Fruit fly (Drosophila melanogaster) whole organism, embryonic: ENCODE results near the gene CG34163.
A peak's percentile ranks its signal among the peaks of the same experiment; 100 is the strongest.

ENCODE experiments used
- ATbp ChIP-seq: fragments of 200-800 bp; sonication (Bioruptor generic); optimal IDR thresholded peaks from 2 replicates; lab custom pipeline; 2017; ENCODE audit warnings: missing biosample characterization, mild to moderate bottlenecking, missing genetic modification characterization, missing genetic modification reagents
- Antp ChIP-seq: fragments of 200-800 bp; sonication (Bioruptor generic); optimal IDR thresholded peaks from 3 replicates; lab custom pipeline; 2016; ENCODE audit warnings: missing biosample characterization, missing genetic modification characterization
- Asciz ChIP-seq: fragments of 200-800 bp; sonication (Bioruptor generic); optimal IDR thresholded peaks from 2 replicates; lab custom pipeline; 2017; ENCODE audit warnings: missing biosample characterization, mild to moderate bottlenecking, missing genetic modification characterization, missing genetic modification reagents
- Bteb2 ChIP-seq: fragments of 200-800 bp; sonication (Bioruptor generic); optimal IDR thresholded peaks from 2 replicates; lab custom pipeline; 2016; ENCODE audit warnings: missing biosample characterization, missing genetic modification characterization
- CG12391 ChIP-seq: fragments of 200-800 bp; sonication (Bioruptor generic); optimal IDR thresholded peaks from 3 replicates; lab custom pipeline; 2018; ENCODE audit warnings: missing biosample characterization, mild to moderate bottlenecking, missing genetic modification characterization, moderate library complexity
- CG15011 ChIP-seq: fragments of 200-800 bp; sonication (Bioruptor generic); optimal IDR thresholded peaks from 3 replicates; lab custom pipeline; 2018; ENCODE audit warnings: missing biosample characterization, mild to moderate bottlenecking, missing genetic modification characterization
- CG15601 ChIP-seq: fragments of 200-800 bp; sonication (Bioruptor generic); optimal IDR thresholded peaks from 3 replicates; lab custom pipeline; 2019; ENCODE audit warnings: missing biosample characterization, mild to moderate bottlenecking, missing genetic modification characterization, moderate library complexity
- CG17568 ChIP-seq: fragments of 200-800 bp; sonication (Bioruptor generic); optimal IDR thresholded peaks from 2 replicates; lab custom pipeline; 2018; ENCODE audit warnings: missing biosample characterization, mild to moderate bottlenecking, missing genetic modification characterization, moderate library complexity
- CG18476 ChIP-seq: fragments of 200-800 bp; sonication (Bioruptor generic); optimal IDR thresholded peaks from 2 replicates; lab custom pipeline; 2016; ENCODE audit warnings: missing biosample characterization, mild to moderate bottlenecking, missing genetic modification characterization
- CG30403 ChIP-seq: fragments of 200-800 bp; sonication (Bioruptor generic); optimal IDR thresholded peaks from 3 replicates; lab custom pipeline; 2016; ENCODE audit warnings: missing biosample characterization, missing genetic modification characterization
- CG30431 ChIP-seq: fragments of 200-800 bp; sonication (Bioruptor generic); optimal IDR thresholded peaks from 2 replicates; lab custom pipeline; 2017; ENCODE audit warnings: missing biosample characterization, missing genetic modification characterization
- CG33557 ChIP-seq: fragments of 200-800 bp; sonication (Bioruptor generic); optimal IDR thresholded peaks from 2 replicates; lab custom pipeline; 2019; ENCODE audit warnings: missing biosample characterization, mild to moderate bottlenecking, missing genetic modification characterization, moderate library complexity
- CG34422 ChIP-seq: fragments of 200-800 bp; sonication (Bioruptor generic); IDR thresholded peaks from 3 replicates; pipeline ENCODE4 v1.3.6; 2022; ENCODE audit warnings: missing biosample characterization, missing genetic modification characterization
- CG6175 ChIP-seq: fragments of 200-800 bp; sonication (Bioruptor generic); IDR thresholded peaks from 3 replicates; pipeline ENCODE4 v1.3.6; 2022; ENCODE audit warnings: missing biosample characterization, missing genetic modification characterization
- CG6813 ChIP-seq: fragments of 200-800 bp; sonication (Bioruptor generic); optimal IDR thresholded peaks from 2 replicates; lab custom pipeline; 2017; ENCODE audit warnings: missing biosample characterization, missing genetic modification characterization, mild to moderate bottlenecking, moderate library complexity, missing genetic modification reagents
- CG8388 ChIP-seq: fragments of 200-800 bp; sonication (Bioruptor generic); optimal IDR thresholded peaks from 2 replicates; lab custom pipeline; 2019; ENCODE audit warnings: missing biosample characterization, mild to moderate bottlenecking, missing genetic modification characterization, moderate library complexity
- CG9932 ChIP-seq: fragments of 200-800 bp; sonication (Bioruptor generic); IDR thresholded peaks from 2 replicates; pipeline ENCODE4 v1.3.6; 2022; ENCODE audit warnings: missing biosample characterization, missing genetic modification characterization
- CoRest ChIP-seq: fragments of 200-800 bp; sonication (Bioruptor generic); optimal IDR thresholded peaks from 3 replicates; lab custom pipeline; 2018; ENCODE audit warnings: missing biosample characterization, mild to moderate bottlenecking, missing genetic modification characterization, moderate library complexity
- Dll ChIP-seq: fragments of 200-800 bp; sonication (Bioruptor generic); IDR thresholded peaks from 4 replicates; pipeline ENCODE4 v1.3.6; 2022; ENCODE audit warnings: missing biosample characterization, missing genetic modification characterization; ENCODE audit not compliant: partially characterized antibody
- Elba2 ChIP-seq: fragments of 200-800 bp; sonication (Bioruptor generic); optimal IDR thresholded peaks from 3 replicates; lab custom pipeline; 2016; ENCODE audit warnings: missing biosample characterization, missing genetic modification characterization
- Ets65A ChIP-seq: fragments of 200-800 bp; sonication (Bioruptor generic); peaks from one replicate; lab custom pipeline; 2016; ENCODE audit warnings: missing biosample characterization, missing genetic modification characterization
- HHEX ChIP-seq: fragments of 200-800 bp; sonication (Bioruptor generic); optimal IDR thresholded peaks from 3 replicates; lab custom pipeline; 2017; ENCODE audit warnings: missing biosample characterization, mild to moderate bottlenecking, missing genetic modification characterization, missing genetic modification reagents
- Hey ChIP-seq: fragments of 200-800 bp; sonication (Bioruptor generic); optimal IDR thresholded peaks from 3 replicates; lab custom pipeline; 2018; ENCODE audit warnings: missing biosample characterization, mild to moderate bottlenecking, missing genetic modification characterization
- Hr51 ChIP-seq, 2 experiments: fragments of 200-800 bp; sonication (Bioruptor generic); optimal IDR thresholded peaks; 2 replicates in 1 of 2; 3 replicates in 1 of 2; lab custom pipeline; 2016 to 2018; ENCODE audit warnings: missing biosample characterization in 2 of 2, missing genetic modification characterization in 2 of 2, mild to moderate bottlenecking in 1 of 2, moderate library complexity in 1 of 2
- Med ChIP-seq: fragments of 200-800 bp; sonication (Bioruptor generic); peaks from one replicate; lab custom pipeline; 2016; ENCODE audit warnings: missing biosample characterization, missing genetic modification characterization, mild to moderate bottlenecking, inconsistent platforms, moderate library complexity
- Mes4 ChIP-seq: fragments of 200-800 bp; sonication (Bioruptor generic); optimal IDR thresholded peaks from 2 replicates; lab custom pipeline; 2016; ENCODE audit warnings: missing biosample characterization, missing genetic modification characterization
- amos ChIP-seq: fragments of 200-800 bp; sonication (Bioruptor generic); IDR thresholded peaks from 2 replicates; pipeline ENCODE4 v1.3.6; 2022; ENCODE audit warnings: missing biosample characterization, missing genetic modification characterization; ENCODE audit not compliant: partially characterized antibody
- ash1 ChIP-seq: fragments of 200-800 bp; sonication (Bioruptor generic); optimal IDR thresholded peaks from 2 replicates; lab custom pipeline; 2018; ENCODE audit warnings: missing biosample characterization, mild to moderate bottlenecking, missing genetic modification characterization
- bcd ChIP-seq: fragments of 200-800 bp; sonication (Bioruptor generic); optimal IDR thresholded peaks from 2 replicates; lab custom pipeline; 2017; ENCODE audit warnings: missing biosample characterization, mild to moderate bottlenecking, missing genetic modification characterization
- caup ChIP-seq: fragments of 200-800 bp; sonication (Bioruptor generic); optimal IDR thresholded peaks from 3 replicates; lab custom pipeline; 2017; ENCODE audit warnings: missing biosample characterization, mild to moderate bottlenecking, missing genetic modification characterization, moderate library complexity; ENCODE audit not compliant: severe bottlenecking
- crc ChIP-seq: fragments of 200-800 bp; sonication (Bioruptor generic); optimal IDR thresholded peaks from 2 replicates; lab custom pipeline; 2016; ENCODE audit warnings: missing biosample characterization, missing genetic modification characterization
- gcm2 ChIP-seq: fragments of 200-800 bp; sonication (Bioruptor generic); optimal IDR thresholded peaks from 2 replicates; lab custom pipeline; 2016; ENCODE audit warnings: missing biosample characterization, missing genetic modification characterization
- grn ChIP-seq: fragments of 200-800 bp; sonication (Bioruptor generic); optimal IDR thresholded peaks from 3 replicates; lab custom pipeline; 2017; ENCODE audit warnings: missing biosample characterization, missing genetic modification characterization
- insv ChIP-seq, 2 experiments: fragments of 200-800 bp; sonication (Bioruptor generic); optimal IDR thresholded peaks; 3 replicates each; lab custom pipeline; 2016 to 2018; ENCODE audit warnings: missing biosample characterization in 2 of 2, missing genetic modification characterization in 2 of 2
- kni ChIP-seq: fragments of 200-800 bp; sonication (Bioruptor generic); optimal IDR thresholded peaks from 3 replicates; lab custom pipeline; 2017; ENCODE audit warnings: mild to moderate bottlenecking, missing biosample characterization, missing genetic modification reagents, missing genetic modification characterization
- mld ChIP-seq: fragments of 200-800 bp; sonication (Bioruptor generic); IDR thresholded peaks from 3 replicates; pipeline ENCODE4 v1.3.6; 2022; ENCODE audit warnings: missing biosample characterization, missing genetic modification characterization; ENCODE audit not compliant: partially characterized antibody
- oc ChIP-seq: fragments of 200-800 bp; sonication (Bioruptor generic); optimal IDR thresholded peaks from 2 replicates; lab custom pipeline; 2018; ENCODE audit warnings: missing biosample characterization, mild to moderate bottlenecking, missing genetic modification characterization, moderate library complexity
- org-1 ChIP-seq: fragments of 200-800 bp; sonication (Bioruptor generic); optimal IDR thresholded peaks from 2 replicates; lab custom pipeline; 2017; ENCODE audit warnings: missing biosample characterization, missing genetic modification characterization
- pan ChIP-seq, 4 experiments: fragments of >200 bp in 3 of 4; fragments of 200-800 bp in 1 of 4; sonication (Bioruptor generic) in 1 of 4; optimal IDR thresholded peaks in 3 of 4; IDR thresholded peaks in 1 of 4; 2 replicates each; pipeline versions ENCODE4 v1.3.6 to Lab custom; 2017 to 2022; ENCODE audit warnings: missing biosample characterization in 2 of 4, missing genetic modification characterization in 2 of 4, mixed read lengths in 1 of 4
- repo ChIP-seq: fragments of 200-800 bp; sonication (Bioruptor generic); optimal IDR thresholded peaks from 2 replicates; lab custom pipeline; 2016; ENCODE audit warnings: missing biosample characterization, missing genetic modification characterization
- sens ChIP-seq: fragments of 200-800 bp; sonication (Bioruptor generic); peaks from one replicate; lab custom pipeline; 2016; ENCODE audit warnings: missing biosample characterization, missing genetic modification characterization
- sqz ChIP-seq: fragments of 200-800 bp; sonication (Bioruptor generic); optimal IDR thresholded peaks from 3 replicates; lab custom pipeline; 2018; ENCODE audit warnings: missing biosample characterization, mild to moderate bottlenecking, missing genetic modification characterization
- stc ChIP-seq: fragments of 200-800 bp; sonication (Bioruptor generic); IDR thresholded peaks from 2 replicates; pipeline ENCODE4 v1.3.6; 2022; ENCODE audit warnings: missing biosample characterization, missing genetic modification characterization
- unc-4 ChIP-seq: fragments of 200-800 bp; sonication (Bioruptor generic); IDR thresholded peaks from 2 replicates; pipeline ENCODE4 v1.3.6; 2022; ENCODE audit warnings: missing biosample characterization, missing genetic modification characterization; ENCODE audit not compliant: partially characterized antibody
- wdn ChIP-seq: fragments of 200-800 bp; sonication (Bioruptor generic); IDR thresholded peaks from 2 replicates; pipeline ENCODE4 v1.3.6; 2022; ENCODE audit warnings: missing biosample characterization, missing genetic modification characterization
- yki ChIP-seq: fragments of >200 bp; optimal IDR thresholded peaks from 3 replicates; lab custom pipeline; 2018

CG34163 gene

DNA sequence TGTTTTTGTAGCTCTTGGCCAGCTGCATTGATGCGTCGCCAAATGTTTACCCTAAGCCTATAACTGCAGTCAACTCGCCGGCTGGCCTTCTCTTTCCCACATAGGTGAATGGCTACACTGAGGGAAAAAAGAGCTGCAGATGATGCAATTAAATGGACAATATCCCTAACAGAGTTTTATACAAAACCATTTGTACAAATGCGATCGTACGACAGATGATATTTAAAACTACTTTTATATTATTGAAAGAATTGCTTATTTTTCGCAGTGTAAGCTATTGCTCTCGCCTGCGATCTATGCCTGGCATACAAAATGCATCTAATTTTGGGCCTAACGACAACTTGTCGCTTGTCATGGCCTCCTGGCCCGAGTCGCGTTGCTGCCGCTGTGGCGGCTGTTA, 38.2 kb upstream of the CG34163 start (continued):
- no peak for TF ChIP-seq HHEX (GFP tag; lab: Kevin White, UChicago)
- no peak for TF ChIP-seq mld (GFP tag; lab: Robert Waterston, UW)
- TF ChIP-seq repo (GFP tag; lab: Kevin White, UChicago): no peak
- TF ChIP-seq Dll (GFP tag; lab: Robert Waterston, UW): no peak
- TF ChIP-seq CoRest: peak; percentile 37
- TF ChIP-seq CG30403 (GFP tag; lab: Kevin White, UChicago): peak; percentile 36
- TF ChIP-seq CG15601: no peak
- TF ChIP-seq gcm2 (GFP tag; lab: Kevin White, UChicago): no peak
- no peak for TF ChIP-seq CG9932 (GFP tag; lab: Robert Waterston, UW)
- TF ChIP-seq CG15011 (GFP tag; lab: Kevin White, UChicago): no peak
- TF ChIP-seq Mes4: no peak
- TF ChIP-seq caup: no peak
- peak; percentile 44 for TF ChIP-seq CG12391 (tag; lab: Kevin White, UChicago)
- TF ChIP-seq Hr51 (GFP tag; optimal IDR thresholded peaks at IDR 0.05; lab: Kevin White, UChicago): peak in 1 of 2 experiments; percentile 41
- no peak for TF ChIP-seq yki
- peak; percentile 50 for TF ChIP-seq org-1 (GFP tag; lab: Kevin White, UChicago)
- TF ChIP-seq CG8388 (GFP tag; lab: Kevin White, UChicago): peak; percentile 39
- TF ChIP-seq CG33557 (GFP tag; lab: Kevin White, UChicago): no peak
- TF ChIP-seq CG6175 (GFP tag; lab: Robert Waterston, UW): 0 out of 3 replicates have a peak, but pooled peaks have one; percentile 16
- TF ChIP-seq wdn (GFP tag; lab: Robert Waterston, UW): peak; percentile 18; the same call in 1 of the 2 replicates
- peak; percentile 34; the same call in 1 of the 2 replicates for TF ChIP-seq stc (GFP tag; lab: Robert Waterston, UW)
- peak; percentile 42 for TF ChIP-seq CG30431 (GFP tag; lab: Kevin White, UChicago)
- TF ChIP-seq CG34422 (GFP tag; lab: Robert Waterston, UW): no peak
- TF ChIP-seq Hey (tag; lab: Kevin White, UChicago): no peak

DNA sequence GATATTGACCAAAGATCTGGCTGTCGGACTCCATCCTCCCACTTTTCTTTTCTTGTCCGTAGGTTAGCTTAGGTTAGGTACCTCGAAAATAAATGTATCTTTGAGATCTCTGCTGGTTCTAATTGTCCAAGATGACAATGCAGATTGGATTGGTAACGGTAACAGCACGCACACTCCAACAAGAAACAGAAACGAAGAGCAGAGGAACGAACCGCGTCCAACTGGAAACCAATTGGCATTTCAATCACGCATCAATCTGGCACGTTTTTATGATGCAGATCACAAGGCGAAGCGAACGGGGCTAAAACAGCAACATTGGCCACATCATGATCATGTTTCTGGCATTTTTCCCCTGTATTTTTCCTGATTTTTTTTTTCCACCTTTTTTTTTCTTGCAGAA, 32.2 kb upstream of the CG34163 start:
- TF ChIP-seq Antp (GFP tag; lab: Kevin White, UChicago) (no peak), Bteb2 (GFP tag; lab: Kevin White, UChicago) (no peak), amos (GFP tag; lab: Robert Waterston, UW) (no peak), grn (GFP tag; lab: Kevin White, UChicago) (peak; percentile 3), Elba2 (GFP tag; lab: Kevin White, UChicago) (peak; percentile 96), insv (GFP tag; optimal IDR thresholded peaks at IDR 0.05; lab: Kevin White, UChicago) (peak; percentile 21 to 91)
- TF ChIP-seq, all 482 proteins: peak for 3

dm6 chr2L:11958729-11959128, 29.3 kb upstream of the CG34163 start:
- TF ChIP-seq bcd (GFP tag; lab: Kevin White, UChicago): no peak
- TF ChIP-seq pan (optimal IDR thresholded peaks at IDR 0.05; lab: Kevin White, UChicago): no peak
- no peak for TF ChIP-seq pan (GFP tag; optimal IDR thresholded peaks at IDR 0.05 in 1 of 2, IDR thresholded peaks at IDR 0.05 in 1 of 2)
- peak; percentile 20 for TF ChIP-seq Med
- peak; percentile 21 for TF ChIP-seq CG18476 (GFP tag; lab: Kevin White, UChicago)
- peak; percentile 67 for TF ChIP-seq Ets65A (GFP tag; lab: Kevin White, UChicago)

dm6 chr2L:11960909-11961308, 27.2 kb upstream of the CG34163 start:
- peak; percentile 59 for TF ChIP-seq sqz (GFP tag; lab: Kevin White, UChicago)
- peak; percentile 85 for TF ChIP-seq sens (GFP tag; lab: Kevin White, UChicago)
- peak; percentile 29 for TF ChIP-seq kni (GFP tag; lab: Kevin White, UChicago)
- TF ChIP-seq ATbp (GFP tag; lab: Kevin White, UChicago): peak; percentile 4
- no peak for TF ChIP-seq unc-4
- TF ChIP-seq CG6813 (GFP tag; lab: Kevin White, UChicago): peak; percentile 50
- no peak for TF ChIP-seq crc (GFP tag; lab: Kevin White, UChicago)
- TF ChIP-seq CG17568 (GFP tag; lab: Kevin White, UChicago): no peak
- peak; percentile 17 for TF ChIP-seq Asciz (GFP tag; lab: Kevin White, UChicago)
- TF ChIP-seq ash1 (GFP tag; lab: Kevin White, UChicago): no peak
- peak; percentile 57 for TF ChIP-seq oc
